Fruit fly (Drosophila melanogaster) S2 (cell line): ENCODE data around the gene CG17560.

Source experiments
- CG8478 ChIP-seq: fragments of >200 bp; optimal IDR thresholded peaks from 2 replicates; lab custom pipeline; 2018
- CTCF ChIP-seq, 2 experiments: fragments of >200 bp; optimal IDR thresholded peaks; 2 replicates each; lab custom pipeline; 2018

dm6 chr3R:16608920-16609319 is 8.8 kb upstream of the CG17560 start, which contains the start of gene NPF:
- TF ChIP-seq CG8478 (no peak), CTCF (optimal IDR thresholded peaks at IDR 0.05; lab: Kevin White, UChicago) (no peak)
